Worm (Caenorhabditis elegans) whole organism, L1 larva: ENCODE measurements around the gene gcy-14.
A peak's percentile ranks its signal among the peaks of the same experiment; 100 is the strongest.

Source experiments
- C16A3.4 ChIP-seq: fragments of 150-350 bp; optimal IDR thresholded peaks from 2 replicates; lab custom pipeline; 2014; ENCODE audit warnings: missing biosample characterization, missing genetic modification characterization
- F16B12.6 ChIP-seq: fragments of 150-350 bp; optimal IDR thresholded peaks from 2 replicates; lab custom pipeline; 2014; ENCODE audit warnings: missing biosample characterization, missing genetic modification characterization
- Y116A8C.19 ChIP-seq: sonication (generic microtip); optimal IDR thresholded peaks from 2 replicates; lab custom pipeline; 2016; ENCODE audit warnings: missing compliant biosample characterization, missing genetic modification characterization, borderline replicate concordance
- alr-1 ChIP-seq: fragments of 200-800 bp; sonication (Bioruptor generic); optimal IDR thresholded peaks from 2 replicates; lab custom pipeline; 2018; ENCODE audit warnings: borderline replicate concordance, mild to moderate bottlenecking, missing genetic modification characterization, missing compliant biosample characterization
- aly-2 ChIP-seq: fragments of 150-350 bp; optimal IDR thresholded peaks from 2 replicates; lab custom pipeline; 2014; ENCODE audit warnings: missing biosample characterization, missing genetic modification characterization
- blmp-1 ChIP-seq: fragments of 150-350 bp; optimal IDR thresholded peaks from 2 replicates; lab custom pipeline; 2014; ENCODE audit warnings: missing biosample characterization, missing genetic modification characterization
- ceh-63 ChIP-seq: fragments of 200-800 bp; sonication (Bioruptor generic); optimal IDR thresholded peaks from 2 replicates; lab custom pipeline; 2018; ENCODE audit warnings: mild to moderate bottlenecking, missing genetic modification characterization, missing compliant biosample characterization
- ceh-82 ChIP-seq, 3 experiments: fragments of 150-350 bp in 1 of 3; sonication (generic microtip) in 2 of 3; optimal IDR thresholded peaks; 2 replicates each; lab custom pipeline; 2014 to 2017; ENCODE audit warnings: missing biosample characterization in 3 of 3, missing genetic modification characterization in 3 of 3
- ceh-88 ChIP-seq: fragments of 200-800 bp; sonication (Bioruptor generic); IDR thresholded peaks from 2 replicates; pipeline ENCODE4 v1.3.6; 2022; ENCODE audit warnings: missing genetic modification characterization, missing compliant biosample characterization
- ceh-90 ChIP-seq: sonication (generic microtip); optimal IDR thresholded peaks from 2 replicates; lab custom pipeline; 2016; ENCODE audit warnings: missing genetic modification characterization, missing compliant biosample characterization
- ces-1 ChIP-seq: fragments of 150-350 bp; optimal IDR thresholded peaks from 2 replicates; lab custom pipeline; 2014; ENCODE audit warnings: missing biosample characterization, missing genetic modification reagents, missing genetic modification characterization
- efl-1 ChIP-seq, 4 experiments: fragments of 150-350 bp; optimal IDR thresholded peaks in 3 of 4; peaks in 1 of 4; 1 replicate in 1 of 4; 2 replicates in 3 of 4; lab custom pipeline; 2014; ENCODE audit warnings: missing biosample characterization in 2 of 4, missing genetic modification characterization in 2 of 4, missing genetic modification reagents in 2 of 4
- elt-3 ChIP-seq, 6 experiments: fragments of 150-350 bp in 1 of 6; sonication (generic microtip); optimal IDR thresholded peaks; 2 replicates each; lab custom pipeline; 2017 to 2018; ENCODE audit warnings: missing biosample characterization in 6 of 6, missing genetic modification characterization in 6 of 6, inconsistent platforms in 1 of 6
- fkh-10 ChIP-seq: sonication (generic microtip); optimal IDR thresholded peaks from 2 replicates; lab custom pipeline; 2017; ENCODE audit warnings: missing biosample characterization, missing genetic modification reagents, missing genetic modification characterization
- fkh-8 ChIP-seq: sonication (generic microtip); optimal IDR thresholded peaks from 2 replicates; lab custom pipeline; 2016; ENCODE audit warnings: mild to moderate bottlenecking, missing genetic modification characterization, missing compliant biosample characterization
- fos-1 ChIP-seq: fragments of 150-350 bp; optimal IDR thresholded peaks from 2 replicates; lab custom pipeline; 2014; ENCODE audit warnings: missing biosample characterization, missing genetic modification characterization
- grh-1 ChIP-seq: fragments of 200-800 bp; sonication (Bioruptor generic); IDR thresholded peaks from 2 replicates; pipeline ENCODE4 v1.3.6; 2022; ENCODE audit warnings: missing genetic modification reagents, missing genetic modification characterization, missing compliant biosample characterization
- hpl-2 ChIP-seq: fragments of 150-350 bp; optimal IDR thresholded peaks from 2 replicates; lab custom pipeline; 2014; ENCODE audit warnings: missing biosample characterization, missing genetic modification reagents, missing genetic modification characterization
- irx-1 ChIP-seq: sonication (generic microtip); optimal IDR thresholded peaks from 2 replicates; lab custom pipeline; 2016; ENCODE audit warnings: missing genetic modification characterization, missing compliant biosample characterization
- jun-1 ChIP-seq: fragments of 150-350 bp; optimal IDR thresholded peaks from 2 replicates; lab custom pipeline; 2014; ENCODE audit warnings: missing biosample characterization, missing genetic modification reagents, missing genetic modification characterization
- lin-13 ChIP-seq: fragments of 150-350 bp; optimal IDR thresholded peaks from 2 replicates; lab custom pipeline; 2014; ENCODE audit warnings: missing biosample characterization, missing genetic modification reagents, missing genetic modification characterization
- lin-14 ChIP-seq: fragments of 200-800 bp; sonication (Bioruptor generic); optimal IDR thresholded peaks from 2 replicates; lab custom pipeline; 2018; ENCODE audit warnings: mild to moderate bottlenecking, missing genetic modification characterization, moderate library complexity, missing compliant biosample characterization
- lin-15B ChIP-seq: fragments of 150-350 bp; sonication (generic microtip); optimal IDR thresholded peaks from 3 replicates; lab custom pipeline; 2014; ENCODE audit warnings: missing biosample characterization, missing genetic modification characterization
- lin-35 ChIP-seq, 2 experiments: fragments of 150-350 bp; optimal IDR thresholded peaks; 2 replicates each; lab custom pipeline; 2014; ENCODE audit warnings: missing biosample characterization in 2 of 2, missing genetic modification characterization in 2 of 2, missing genetic modification reagents in 2 of 2
- lir-3 ChIP-seq: sonication (generic microtip); optimal IDR thresholded peaks from 2 replicates; lab custom pipeline; 2016; ENCODE audit warnings: mild to moderate bottlenecking, missing genetic modification characterization, moderate library complexity, missing compliant biosample characterization; ENCODE audit not compliant: poor library complexity
- lsy-2 ChIP-seq, 2 experiments: fragments of 150-350 bp; optimal IDR thresholded peaks; 2 replicates each; lab custom pipeline; 2014; ENCODE audit warnings: missing biosample characterization in 2 of 2, missing genetic modification characterization in 2 of 2
- mdl-1 ChIP-seq, 2 experiments: fragments of 150-350 bp; optimal IDR thresholded peaks; 2 replicates each; lab custom pipeline; 2014 to 2017; ENCODE audit warnings: missing biosample characterization in 2 of 2, missing genetic modification characterization in 2 of 2, inconsistent platforms in 1 of 2
- nhr-11 ChIP-seq: fragments of 150-350 bp; optimal IDR thresholded peaks from 2 replicates; lab custom pipeline; 2014; ENCODE audit warnings: missing biosample characterization, missing genetic modification characterization
- nhr-20 ChIP-seq: sonication (generic microtip); optimal IDR thresholded peaks from 2 replicates; lab custom pipeline; 2016; ENCODE audit warnings: mild to moderate bottlenecking, missing genetic modification characterization, missing compliant biosample characterization
- nhr-28 ChIP-seq: fragments of 150-350 bp; optimal IDR thresholded peaks from 2 replicates; lab custom pipeline; 2014; ENCODE audit warnings: missing biosample characterization, missing genetic modification characterization
- nhr-47 ChIP-seq: sonication (generic microtip); optimal IDR thresholded peaks from 2 replicates; lab custom pipeline; 2016; ENCODE audit warnings: mild to moderate bottlenecking, missing genetic modification characterization, moderate library complexity, missing compliant biosample characterization
- nhr-71 ChIP-seq: sonication (generic microtip); optimal IDR thresholded peaks from 2 replicates; lab custom pipeline; 2016; ENCODE audit warnings: mild to moderate bottlenecking, missing genetic modification characterization, moderate library complexity, missing compliant biosample characterization
- nhr-76 ChIP-seq: sonication (generic microtip); optimal IDR thresholded peaks from 2 replicates; lab custom pipeline; 2017; ENCODE audit warnings: missing biosample characterization, missing genetic modification characterization
- nhr-85 ChIP-seq: sonication (generic microtip); peaks from one replicate; lab custom pipeline; 2016; ENCODE audit warnings: missing genetic modification characterization, inconsistent platforms, missing compliant biosample characterization
- nhr-90 ChIP-seq: sonication (generic microtip); optimal IDR thresholded peaks from 2 replicates; lab custom pipeline; 2016; ENCODE audit warnings: mild to moderate bottlenecking, missing genetic modification characterization, missing compliant biosample characterization; ENCODE audit not compliant: poor library complexity
- pax-3 ChIP-seq: fragments of 200-800 bp; sonication (Bioruptor generic); optimal IDR thresholded peaks from 2 replicates; lab custom pipeline; 2018; ENCODE audit warnings: mild to moderate bottlenecking, missing genetic modification characterization, moderate library complexity, missing compliant biosample characterization
- pqm-1 ChIP-seq: sonication (generic microtip); optimal IDR thresholded peaks from 3 replicates; lab custom pipeline; 2017; ENCODE audit warnings: missing biosample characterization, missing genetic modification characterization
- rnt-1 ChIP-seq: sonication (generic microtip); optimal IDR thresholded peaks from 2 replicates; lab custom pipeline; 2016; ENCODE audit warnings: mild to moderate bottlenecking, missing genetic modification characterization, moderate library complexity, missing compliant biosample characterization
- snpc-4 ChIP-seq: fragments of 150-350 bp; optimal IDR thresholded peaks from 2 replicates; lab custom pipeline; 2014; ENCODE audit warnings: missing biosample characterization, missing genetic modification characterization
- snu-23 ChIP-seq: sonication (generic microtip); optimal IDR thresholded peaks from 2 replicates; lab custom pipeline; 2016; ENCODE audit warnings: missing genetic modification characterization, missing compliant biosample characterization
- sox-4 ChIP-seq: sonication (generic microtip); optimal IDR thresholded peaks from 2 replicates; lab custom pipeline; 2016; ENCODE audit warnings: missing genetic modification characterization, missing compliant biosample characterization
- sptf-1 ChIP-seq: fragments of 150-350 bp; optimal IDR thresholded peaks from 2 replicates; lab custom pipeline; 2014; ENCODE audit warnings: missing biosample characterization, missing genetic modification characterization
- sup-37 ChIP-seq: fragments of 200-800 bp; sonication (Bioruptor generic); optimal IDR thresholded peaks from 2 replicates; lab custom pipeline; 2018; ENCODE audit warnings: mild to moderate bottlenecking, missing genetic modification characterization, missing compliant biosample characterization
- tlp-1 ChIP-seq: fragments of 150-350 bp; optimal IDR thresholded peaks from 2 replicates; lab custom pipeline; 2014; ENCODE audit warnings: missing biosample characterization, missing genetic modification characterization
- unc-130 ChIP-seq: fragments of 150-350 bp; optimal IDR thresholded peaks from 2 replicates; lab custom pipeline; 2017; ENCODE audit warnings: missing biosample characterization, missing genetic modification characterization, inconsistent platforms
- unc-62 ChIP-seq: fragments of 150-350 bp; optimal IDR thresholded peaks from 2 replicates; lab custom pipeline; 2014; ENCODE audit warnings: missing biosample characterization, missing genetic modification reagents, missing genetic modification characterization
- unc-98 ChIP-seq: fragments of 200-800 bp; sonication (Bioruptor generic); IDR thresholded peaks from 2 replicates; pipeline ENCODE4 v1.3.6; 2022; ENCODE audit warnings: missing genetic modification characterization, missing compliant biosample characterization
- vab-15 ChIP-seq: sonication (generic microtip); optimal IDR thresholded peaks from 2 replicates; lab custom pipeline; 2017; ENCODE audit warnings: missing genotype, mild to moderate bottlenecking, missing genetic modification characterization, missing compliant biosample characterization
- xbp-1 ChIP-seq: sonication (generic microtip); optimal IDR thresholded peaks from 2 replicates; lab custom pipeline; 2016; ENCODE audit warnings: missing genetic modification characterization, missing compliant biosample characterization
- zip-4 ChIP-seq: fragments of 200-800 bp; sonication (Bioruptor generic); optimal IDR thresholded peaks from 2 replicates; lab custom pipeline; 2018; ENCODE audit warnings: mild to moderate bottlenecking, missing genetic modification characterization, moderate library complexity, missing compliant biosample characterization
- ztf-4 ChIP-seq: fragments of 150-350 bp; optimal IDR thresholded peaks from 2 replicates; lab custom pipeline; 2014; ENCODE audit warnings: missing biosample characterization, missing genetic modification characterization

gcy-14 gene

DNA sequence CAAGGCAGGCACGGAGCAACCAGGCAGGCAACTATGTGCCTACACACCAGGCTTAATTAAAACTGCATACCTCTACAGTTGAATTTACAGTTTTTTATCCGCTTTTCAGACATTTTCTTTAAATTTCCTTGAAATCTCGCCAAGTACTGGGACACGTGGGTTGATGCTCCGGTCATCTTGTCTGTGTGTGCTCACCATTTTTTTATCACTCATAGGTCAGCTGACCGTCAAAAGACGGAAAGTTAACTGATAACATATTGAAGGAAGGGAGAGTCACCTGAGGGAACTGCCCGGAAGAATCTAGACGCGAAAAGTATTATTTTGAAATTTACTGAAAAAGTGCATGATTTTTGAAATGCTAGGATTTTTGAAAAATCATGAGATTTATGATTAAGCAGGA is 17.6 kb downstream of the gcy-14 start (continued):
- TF ChIP-seq lir-3 (no peak), nhr-76 (tag; lab: Kevin White, UChicago) (no peak), nhr-28 (no peak), ces-1 (GFP tag; lab: Kevin White, UChicago) (no peak), aly-2 (tag; lab: Kevin White, UChicago) (no peak), jun-1 (peak; percentile 22), tlp-1 (tag; lab: Kevin White, UChicago) (no peak), efl-1 (optimal IDR thresholded peaks at IDR 0.05; lab: Kevin White, UChicago) (no peak), efl-1 (GFP tag; optimal IDR thresholded peaks at IDR 0.05 in 1 of 2; lab: Kevin White, UChicago) (peak in 1 of 2 experiments; percentile 85), sox-4 (no peak), Y116A8C.19 (tag; lab: Kevin White, UChicago) (no peak), C16A3.4 (tag; lab: Kevin White, UChicago) (peak; percentile 3), xbp-1 (no peak), zip-4 (GFP tag; lab: Kevin White, UChicago) (no peak), lin-15B (tag; lab: Kevin White, UChicago) (no peak), vab-15 (tag; lab: Kevin White, UChicago) (no peak), snpc-4 (tag; lab: Kevin White, UChicago) (no peak), lsy-2 (tag; optimal IDR thresholded peaks at IDR 0.05; lab: Kevin White, UChicago) (peak in 1 of 2 experiments; percentile 47), unc-130 (no peak), lin-13 (peak; percentile 26), fkh-10 (GFP tag; lab: Kevin White, UChicago) (no peak), ceh-88 (GFP tag; lab: Robert Waterston, UW) (no peak), irx-1 (tag; lab: Kevin White, UChicago) (no peak), snu-23 (no peak), nhr-85 (no peak), unc-98 (GFP tag; lab: Robert Waterston, UW) (no peak), F16B12.6 (tag; lab: Kevin White, UChicago) (no peak), nhr-20 (tag; lab: Kevin White, UChicago) (peak; percentile 8), mdl-1 (tag; optimal IDR thresholded peaks at IDR 0.05; lab: Kevin White, UChicago) (peak in 1 of 2 experiments; percentile 73), pax-3 (no peak), ceh-82 (tag; optimal IDR thresholded peaks at IDR 0.05; lab: Kevin White, UChicago) (no peak), grh-1 (GFP tag; lab: Robert Waterston, UW) (no peak), unc-62 (GFP tag; lab: Kevin White, UChicago) (no peak), fos-1 (tag; lab: Kevin White, UChicago) (no peak), elt-3 (tag; optimal IDR thresholded peaks at IDR 0.05; lab: Kevin White, UChicago) (no peak), nhr-47 (tag; lab: Kevin White, UChicago) (no peak), lin-35 (GFP tag; optimal IDR thresholded peaks at IDR 0.05; lab: Kevin White, UChicago) (peak in 1 of 2 experiments; percentile 52), nhr-11 (no peak), pqm-1 (tag; lab: Kevin White, UChicago) (peak; percentile 64), nhr-90 (tag; lab: Kevin White, UChicago) (no peak), hpl-2 (no peak), lin-14 (GFP tag; lab: Kevin White, UChicago) (peak; percentile 10), alr-1 (no peak), ztf-4 (tag; lab: Kevin White, UChicago) (no peak), rnt-1 (tag; lab: Kevin White, UChicago) (peak; percentile 58), sptf-1 (no peak), nhr-71 (tag; lab: Kevin White, UChicago) (peak; percentile 67), fkh-8 (tag; lab: Kevin White, UChicago) (no peak), ceh-63 (GFP tag; lab: Kevin White, UChicago) (no peak), ceh-90 (tag; lab: Kevin White, UChicago) (no peak), sup-37 (GFP tag; lab: Kevin White, UChicago) (peak; percentile 5), blmp-1 (tag; lab: Kevin White, UChicago) (no peak)
- TF ChIP-seq, all 84 proteins: peak for 18
